Worm (Caenorhabditis elegans): ENCODE measurements around the gene ttll-9.

ttll-9 gene

DNA sequence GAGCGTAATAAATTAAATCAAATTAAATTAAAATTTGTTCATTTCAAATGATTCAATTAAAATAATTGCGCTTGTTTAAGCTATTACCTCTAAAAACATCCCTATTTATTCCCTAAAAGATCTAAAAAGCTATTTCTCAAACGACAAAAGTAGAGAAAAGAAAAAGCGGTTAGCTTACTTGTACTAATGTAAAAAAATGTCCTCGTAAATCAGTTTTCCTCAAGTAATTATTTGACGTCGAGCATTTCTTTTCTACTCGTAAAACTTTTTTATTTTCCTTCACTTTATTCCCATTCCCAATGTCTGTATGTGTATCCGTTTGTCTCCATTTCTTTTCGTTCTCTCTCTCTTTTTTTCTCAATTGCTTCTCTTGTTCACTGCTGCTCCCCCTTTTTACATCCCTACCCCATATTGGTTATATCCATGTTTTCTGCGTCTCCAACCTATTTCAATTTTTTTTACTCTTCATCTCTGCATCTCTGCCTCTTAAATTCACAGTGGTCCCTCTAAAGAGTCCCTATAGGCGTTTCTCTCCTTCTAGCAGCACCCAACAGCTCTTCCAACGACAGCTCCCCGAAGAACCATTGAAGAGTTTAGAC is 31.1 kb upstream of the ttll-9 start, which contains the start of gene unc-80 (continued):
- TF ChIP-seq fos-1 (tag; optimal IDR thresholded peaks at IDR 0.05) (no peak), nhr-90 (tag; optimal IDR thresholded peaks at IDR 0.05; ENCODE audit: poor library complexity) (no peak), C16A3.4 (tag; optimal IDR thresholded peaks at IDR 0.05) (no peak), skn-1 (tag; optimal IDR thresholded peaks at IDR 0.05) (peak; percentile 2), hlh-17 (GFP tag; optimal IDR thresholded peaks at IDR 0.05; ENCODE audit: borderline replicate concordance) (no peak), mep-1 (tag; optimal IDR thresholded peaks at IDR 0.05) (peak; percentile 30), nhr-84 (tag; optimal IDR thresholded peaks at IDR 0.05) (no peak), lir-3 (tag; optimal IDR thresholded peaks at IDR 0.05; ENCODE audit: poor library complexity) (no peak), swsn-7 (tag; optimal IDR thresholded peaks at IDR 0.05) (peak; percentile 56), unc-130 (tag; optimal IDR thresholded peaks at IDR 0.05) (peak; percentile 19), fkh-8 (tag; optimal IDR thresholded peaks at IDR 0.05) (peak; percentile 25), zip-4 (GFP tag; optimal IDR thresholded peaks at IDR 0.05) (no peak), F16B12.6 (tag; optimal IDR thresholded peaks at IDR 0.05) (no peak), dsc-1 (tag; optimal IDR thresholded peaks at IDR 0.05) (peak; percentile 37), xbp-1 (tag; optimal IDR thresholded peaks at IDR 0.05) (peak; percentile 17), elt-3 (tag; optimal IDR thresholded peaks at IDR 0.05) (no peak), isw-1 (GFP tag; IDR thresholded peaks at IDR 0.05) (peak; percentile 20; the same call in 1 of the 2 replicates), rnt-1 (tag; optimal IDR thresholded peaks at IDR 0.05) (peak; percentile 30), unc-30 (tag; optimal IDR thresholded peaks at IDR 0.05) (no peak), lin-14 (GFP tag; optimal IDR thresholded peaks at IDR 0.05) (peak; percentile 91), ztf-4 (tag; optimal IDR thresholded peaks at IDR 0.05) (peak; percentile 3), ceh-82 (tag; optimal IDR thresholded peaks at IDR 0.05) (peak; percentile 23 to 53 (median 31)), unc-98 (GFP tag; IDR thresholded peaks at IDR 0.05) (no peak), nhr-76 (tag; optimal IDR thresholded peaks at IDR 0.05) (no peak), irx-1 (tag; optimal IDR thresholded peaks at IDR 0.05) (peak; percentile 11), ces-1 (GFP tag; optimal IDR thresholded peaks at IDR 0.05) (no peak), lin-35 (GFP tag; optimal IDR thresholded peaks at IDR 0.05) (peak in 1 of 2 experiments; percentile 32)

DNA sequence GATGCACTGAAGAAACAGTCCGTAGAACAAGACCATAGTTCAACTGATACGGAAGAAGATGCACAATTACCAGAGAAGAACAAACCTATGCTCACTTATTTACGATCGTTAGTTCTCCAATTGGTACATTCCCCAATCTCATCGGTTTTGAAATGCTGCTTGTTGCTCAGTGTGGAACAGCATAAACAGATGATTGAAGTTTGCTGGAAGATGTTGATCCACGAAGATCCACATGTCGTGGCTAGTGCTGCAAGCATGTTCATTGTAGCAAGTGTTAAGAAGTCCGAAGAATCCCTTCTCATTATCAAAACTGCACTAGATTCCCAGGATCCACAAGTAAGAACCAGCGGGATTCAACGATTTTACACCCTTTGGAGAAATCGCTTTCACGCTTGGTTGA is 18.4 kb upstream of the ttll-9 start:
- no peak for TF ChIP-seq hlh-17 (GFP tag; optimal IDR thresholded peaks at IDR 0.05; ENCODE audit: borderline replicate concordance)

DNA sequence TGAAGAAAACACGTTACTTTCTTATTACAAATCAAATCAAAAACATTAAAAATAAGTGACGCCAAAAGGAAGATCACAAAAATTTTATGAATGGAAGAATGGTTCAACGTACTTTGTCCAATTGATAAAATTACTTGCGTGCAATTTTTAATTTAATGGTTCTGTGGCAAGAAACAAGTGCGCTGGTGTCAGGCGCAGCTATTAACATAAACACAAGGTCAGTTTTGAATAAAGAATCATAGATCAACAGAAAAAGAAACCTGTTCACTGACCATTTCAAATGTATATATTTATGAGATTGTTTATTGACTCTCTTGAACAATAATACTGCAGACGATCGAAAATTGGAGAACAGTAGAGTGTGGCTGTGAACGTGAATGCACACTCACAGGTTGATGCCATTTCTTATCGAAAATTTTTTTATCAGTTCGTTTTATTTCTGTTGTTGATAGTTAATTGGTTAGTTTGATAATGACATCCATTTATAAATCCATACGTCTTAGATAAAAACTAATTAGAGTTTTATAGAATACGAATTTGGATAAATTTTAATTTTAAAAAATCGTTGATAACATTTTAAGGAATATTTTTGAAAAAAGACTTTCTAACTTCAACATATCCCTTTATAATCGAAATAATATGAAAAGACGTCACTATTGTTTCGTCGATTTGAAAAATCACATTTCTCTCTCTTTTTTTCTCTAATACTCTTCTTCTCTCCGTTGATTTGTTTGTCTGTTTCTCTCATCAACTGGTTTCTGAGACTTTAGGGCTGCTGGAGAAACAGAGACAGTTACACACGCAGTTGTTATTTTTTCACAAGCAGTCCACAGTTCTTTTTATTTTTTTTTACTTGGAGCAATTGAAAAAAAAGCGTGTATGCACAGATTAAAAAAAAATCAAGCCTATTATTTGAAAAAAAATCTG is 6.8 kb upstream of the ttll-9 start, which contains the start of gene amx-3:
TSS of gene amx-3 (minus strand) at position 548 of the 927 bp plus-strand sequence.
- TF ChIP-seq lin-13 (GFP tag; optimal IDR thresholded peaks at IDR 0.05), result no peak
- no peak for TF ChIP-seq unc-130 (tag; optimal IDR thresholded peaks at IDR 0.05)
- TF ChIP-seq tbx-2 (tag; optimal IDR thresholded peaks at IDR 0.05), result peak; percentile 14
- no peak for TF ChIP-seq ztf-4 (tag; optimal IDR thresholded peaks at IDR 0.05)
- TF ChIP-seq tlp-1 (tag; optimal IDR thresholded peaks at IDR 0.05), result no peak
- no peak for TF ChIP-seq dpl-1 (GFP tag; optimal IDR thresholded peaks at IDR 0.05)
- no peak for TF ChIP-seq fkh-10 (GFP tag; optimal IDR thresholded peaks at IDR 0.05)
- no peak for TF ChIP-seq pag-3 (tag; optimal IDR thresholded peaks at IDR 0.05; ENCODE audit: borderline replicate concordance, insufficient read depth)
- no peak for TF ChIP-seq pax-3 (tag; optimal IDR thresholded peaks at IDR 0.05)
- peak; percentile 36 for TF ChIP-seq nhr-20 (tag; optimal IDR thresholded peaks at IDR 0.05)
- TF ChIP-seq elt-2 (tag; optimal IDR thresholded peaks at IDR 0.05), result peak; percentile 66
- no peak for TF ChIP-seq swsn-7 (tag; optimal IDR thresholded peaks at IDR 0.05)
- TF ChIP-seq blmp-1 (tag; optimal IDR thresholded peaks at IDR 0.05), result no peak
- no peak for TF ChIP-seq nhr-11 (tag; optimal IDR thresholded peaks at IDR 0.05)
- no peak for TF ChIP-seq ets-5 (GFP tag; IDR thresholded peaks at IDR 0.05)
- TF ChIP-seq sptf-1 (tag; optimal IDR thresholded peaks at IDR 0.05), result no peak
- TF ChIP-seq fkh-8 (tag; optimal IDR thresholded peaks at IDR 0.05), result no peak
- TF ChIP-seq vab-15 (tag; optimal IDR thresholded peaks at IDR 0.05), result no peak
- no peak for TF ChIP-seq alr-1 (tag; optimal IDR thresholded peaks at IDR 0.05; ENCODE audit: borderline replicate concordance)
- TF ChIP-seq hlh-4 (tag; optimal IDR thresholded peaks at IDR 0.05), result no peak
- TF ChIP-seq snpc-4 (tag; optimal IDR thresholded peaks at IDR 0.05), result no peak
- TF ChIP-seq dsc-1 (tag; optimal IDR thresholded peaks at IDR 0.05), result no peak
- TF ChIP-seq nhr-19 (GFP tag; conservative IDR thresholded peaks at IDR 0.05), result no peak; the same call in 1 of the 2 replicates
- no peak for TF ChIP-seq nhr-77 (tag; optimal IDR thresholded peaks at IDR 0.05)

All from whole organism, L1 larva.